Worm (Caenorhabditis elegans): ENCODE data around the gene D1086.17.
A peak's percentile ranks its signal among the peaks of the same experiment; 100 is the strongest.
"Not testable (repeated sequence)": the region's sequence is repeated elsewhere in the genome, so short reads cannot be mapped to it uniquely, and the experiment has no call there.

The D1086.17 gene

DNA sequence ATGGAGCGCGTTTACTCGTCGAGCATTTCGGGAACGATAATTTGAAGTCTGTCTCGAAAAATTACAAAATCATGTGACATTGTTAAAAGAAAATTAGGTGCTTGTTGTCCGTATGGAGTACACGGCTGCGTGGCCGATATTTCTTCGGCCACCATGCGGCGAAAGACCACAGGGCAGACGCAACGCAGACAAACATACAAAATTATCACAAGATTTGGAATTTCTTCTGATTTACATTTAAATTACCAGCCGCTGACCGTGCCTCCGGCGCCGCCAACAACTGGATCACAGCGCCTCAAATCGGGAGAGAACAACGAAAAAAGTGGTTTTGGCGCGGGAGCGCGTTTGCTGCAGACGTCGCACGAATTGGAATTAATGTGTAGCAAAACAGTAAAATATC lies 12.6 kb upstream of the D1086.17 start (continued):
- TF ChIP-seq lin-40 (tag; optimal IDR thresholded peaks at IDR 0.05): peak; percentile 96
- 0 out of 2 replicates have a peak, but pooled peaks have one; percentile 13 for TF ChIP-seq ceh-58 (GFP tag; IDR thresholded peaks at IDR 0.05)
- not testable (repeated sequence) for TF ChIP-seq snpc-4 (GFP tag; optimal IDR thresholded peaks at IDR 0.05)
- peak in 3 of 4 experiments; percentile 48 to 82 (median 77) for TF ChIP-seq snpc-4 (tag; optimal IDR thresholded peaks at IDR 0.05)
- peak; percentile 75 for TF ChIP-seq nhr-27 (tag; optimal IDR thresholded peaks at IDR 0.05)
- peak; percentile 78 for TF ChIP-seq repo-1 (tag; optimal IDR thresholded peaks at IDR 0.05)
- peak; percentile 93 for TF ChIP-seq sea-2 (GFP tag; IDR thresholded peaks at IDR 0.05)
- TF ChIP-seq Y56A3A.18 (GFP tag; IDR thresholded peaks at IDR 0.05): peak; percentile 93
- peak; percentile 98 for TF ChIP-seq bed-2 (GFP tag; IDR thresholded peaks at IDR 0.05)
- peak; percentile 94 for TF ChIP-seq egl-44 (GFP tag; IDR thresholded peaks at IDR 0.05)
- TF ChIP-seq ceh-40 (GFP tag; IDR thresholded peaks at IDR 0.05): 0 out of 2 replicates have a peak, but pooled peaks have one; percentile 25
- peak; percentile 84 for TF ChIP-seq somi-1 (GFP tag; optimal IDR thresholded peaks at IDR 0.05)
- TF ChIP-seq B0035.1 (tag; optimal IDR thresholded peaks at IDR 0.05): peak; percentile 62
- TF ChIP-seq F52B5.7 (tag; optimal IDR thresholded peaks at IDR 0.05): peak; percentile 73
- peak; percentile 91 for TF ChIP-seq hmg-20 (GFP tag; IDR thresholded peaks at IDR 0.05)
- TF ChIP-seq madf-6 (GFP tag; IDR thresholded peaks at IDR 0.05): peak; percentile 85
- peak; percentile 89 for TF ChIP-seq zim-3 (tag; optimal IDR thresholded peaks at IDR 0.05)
- TF ChIP-seq ztf-22 (GFP tag; optimal IDR thresholded peaks at IDR 0.05): peak; percentile 78
- peak; percentile 95 for TF ChIP-seq egl-18 (GFP tag; IDR thresholded peaks at IDR 0.05)
- TF ChIP-seq F57A8.1 (GFP tag; optimal IDR thresholded peaks at IDR 0.05): peak; percentile 34
- peak; percentile 97 for TF ChIP-seq Y53G8AR.9 (GFP tag; conservative IDR thresholded peaks at IDR 0.05)
- TF ChIP-seq bed-1 (GFP tag; IDR thresholded peaks at IDR 0.05): peak; percentile 97
- peak in 2 of 3 experiments; percentile 29 to 84 for TF ChIP-seq lin-35 (GFP tag; optimal IDR thresholded peaks at IDR 0.05)
- TF ChIP-seq cebp-2 (GFP tag; IDR thresholded peaks at IDR 0.05): 0 out of 2 replicates have a peak, but pooled peaks have one; percentile 27
- TF ChIP-seq ekl-4 (GFP tag; IDR thresholded peaks at IDR 0.05): peak; percentile 98
- peak; percentile 68 for TF ChIP-seq ceh-79 (tag; optimal IDR thresholded peaks at IDR 0.05)
- TF ChIP-seq hmg-1.2 (GFP tag; IDR thresholded peaks at IDR 0.05): peak; percentile 96
- TF ChIP-seq tlf-1 (GFP tag; optimal IDR thresholded peaks at IDR 0.05): peak; percentile 85
- peak; percentile 90 for TF ChIP-seq Y67H2A.10 (GFP tag; conservative IDR thresholded peaks at IDR 0.05)
- peak; percentile 91 for TF ChIP-seq athp-1 (tag; optimal IDR thresholded peaks at IDR 0.05)
- TF ChIP-seq zfh-2 (GFP tag; conservative IDR thresholded peaks at IDR 0.05): peak; percentile 82
- TF ChIP-seq ztf-26 (tag; optimal IDR thresholded peaks at IDR 0.05): peak; percentile 94
- peak; percentile 95 for TF ChIP-seq pbrm-1 (GFP tag; IDR thresholded peaks at IDR 0.05)
- peak; percentile 92 for TF ChIP-seq lin-54 (GFP tag; optimal IDR thresholded peaks at IDR 0.05)
- TF ChIP-seq egrh-3 (GFP tag; IDR thresholded peaks at IDR 0.05): peak; percentile 79; the same call in 1 of the 2 replicates
- peak; percentile 57 to 79 for TF ChIP-seq rec-8 (tag; optimal IDR thresholded peaks at IDR 0.05)
- peak; percentile 83 for TF ChIP-seq lin-26 (GFP tag; IDR thresholded peaks at IDR 0.05)
- TF ChIP-seq F22D6.2 (tag; optimal IDR thresholded peaks at IDR 0.05): peak; percentile 86
- TF ChIP-seq madf-3 (GFP tag; IDR thresholded peaks at IDR 0.05): peak; percentile 94
- peak; percentile 58 for TF ChIP-seq attf-6 (GFP tag; IDR thresholded peaks at IDR 0.05)
- TF ChIP-seq K12H6.12 (tag; optimal IDR thresholded peaks at IDR 0.05): peak; percentile 92
- TF ChIP-seq ceh-100 (GFP tag; IDR thresholded peaks at IDR 0.05): peak; percentile 94
- peak; percentile 99 for TF ChIP-seq mcd-1 (GFP tag; IDR thresholded peaks at IDR 0.05)
- peak; percentile 87 for TF ChIP-seq cebp-1 (GFP tag; IDR thresholded peaks at IDR 0.05)
- TF ChIP-seq cebp-1 (tag; optimal IDR thresholded peaks at IDR 0.05): peak; percentile 87
- peak; percentile 8 for TF ChIP-seq hrde-1 (tag; optimal IDR thresholded peaks at IDR 0.05; ENCODE audit: borderline replicate concordance)
- TF ChIP-seq ztf-6 (GFP tag; IDR thresholded peaks at IDR 0.05): peak; percentile 91
- peak; percentile 88 for TF ChIP-seq madf-10 (tag; optimal IDR thresholded peaks at IDR 0.05)
- TF ChIP-seq lsl-1 (GFP tag; optimal IDR thresholded peaks at IDR 0.05): peak; percentile 29
